Worm (Caenorhabditis elegans): ENCODE measurements around the gene sand-1.

ce11 chrIV:5397539-5397938 is 30.9 kb downstream of the sand-1 start, which contains the start of gene ZK616.2:
- no peak for TF ChIP-seq W03F9.2 (tag; optimal IDR thresholded peaks at IDR 0.05)
- TF ChIP-seq him-1 (tag; optimal IDR thresholded peaks at IDR 0.05), result no peak

All from whole organism, L4/young adult.